Worm (Caenorhabditis elegans) whole organism, L4/young adult: ENCODE results near the gene B0024.11.

Experiments used
- W03F9.2 ChIP-seq: fragments of 150-350 bp; optimal IDR thresholded peaks from 2 replicates; lab custom pipeline; 2014; ENCODE audit warnings: missing biosample characterization, missing genetic modification characterization
- dao-5 ChIP-seq: sonication (generic microtip); optimal IDR thresholded peaks from 2 replicates; lab custom pipeline; 2016; ENCODE audit warnings: missing genotype, missing genetic modification characterization, moderate library complexity, missing compliant biosample characterization
- him-1 ChIP-seq: sonication (generic microtip); optimal IDR thresholded peaks from 2 replicates; lab custom pipeline; 2016; ENCODE audit warnings: missing genotype, missing genetic modification reagents, missing genetic modification characterization, missing compliant biosample characterization

- TF ChIP-seq him-1 (tag; lab: Kevin White, UChicago) = no peak
- no peak for TF ChIP-seq W03F9.2 (tag; lab: Kevin White, UChicago)
- TF ChIP-seq dao-5 (tag; lab: Kevin White, UChicago) = no peak
Measured at ce11 chrV:10358238-10358637, 38.9 kb upstream of the B0024.11 start, which contains the start of gene ttll-15.
